Fruit fly (Drosophila melanogaster) whole organism, embryonic: Measurements from ENCODE around the gene CG31278.
A peak's percentile ranks its signal among the peaks of the same experiment; 100 is the strongest.

ENCODE experiments used
- Asciz ChIP-seq: fragments of 200-800 bp; sonication (Bioruptor generic); optimal IDR thresholded peaks from 2 replicates; lab custom pipeline; 2017; ENCODE audit warnings: missing biosample characterization, mild to moderate bottlenecking, missing genetic modification characterization, missing genetic modification reagents
- Awh ChIP-seq: fragments of 200-800 bp; sonication (Bioruptor generic); IDR thresholded peaks from 2 replicates; pipeline ENCODE4, ENCODE4 v1.3.6; 2022; ENCODE audit warnings: missing biosample characterization, missing genetic modification characterization
- CG12236 ChIP-seq: fragments of 200-800 bp; sonication (Bioruptor generic); optimal IDR thresholded peaks from 2 replicates; lab custom pipeline; 2016; ENCODE audit warnings: missing biosample characterization, missing genetic modification characterization
- CG14014 ChIP-seq: fragments of 200-800 bp; sonication (Bioruptor generic); IDR thresholded peaks from 2 replicates; pipeline ENCODE4 v1.3.6; 2022; ENCODE audit warnings: missing biosample characterization, missing genetic modification characterization
- CG14710 ChIP-seq: fragments of 200-800 bp; sonication (Bioruptor generic); optimal IDR thresholded peaks from 3 replicates; lab custom pipeline; 2019; ENCODE audit warnings: missing biosample characterization, mild to moderate bottlenecking, missing genetic modification characterization, moderate library complexity
- CG15073 ChIP-seq: fragments of 200-800 bp; sonication (Bioruptor generic); optimal IDR thresholded peaks from 2 replicates; lab custom pipeline; 2016; ENCODE audit warnings: missing biosample characterization, missing genetic modification characterization
- CG16813 ChIP-seq: fragments of 200-800 bp; sonication (Bioruptor generic); IDR thresholded peaks from 3 replicates; pipeline ENCODE4 v1.3.6; 2022; ENCODE audit warnings: missing biosample characterization, missing genetic modification characterization; ENCODE audit not compliant: partially characterized antibody
- CG2678 ChIP-seq: fragments of 200-800 bp; sonication (Bioruptor generic); optimal IDR thresholded peaks from 3 replicates; lab custom pipeline; 2019; ENCODE audit warnings: missing biosample characterization, mild to moderate bottlenecking, missing genetic modification characterization, moderate library complexity
- CG31365 ChIP-seq: fragments of 200-800 bp; sonication (Bioruptor generic); optimal IDR thresholded peaks from 2 replicates; lab custom pipeline; 2018; ENCODE audit warnings: missing biosample characterization, mild to moderate bottlenecking, missing genetic modification characterization
- CG32772 ChIP-seq: fragments of 200-800 bp; sonication (Bioruptor generic); IDR thresholded peaks from 2 replicates; pipeline ENCODE4 v1.3.6; 2022; ENCODE audit warnings: missing biosample characterization, missing genetic modification characterization
- CG33557 ChIP-seq: fragments of 200-800 bp; sonication (Bioruptor generic); optimal IDR thresholded peaks from 2 replicates; lab custom pipeline; 2019; ENCODE audit warnings: missing biosample characterization, mild to moderate bottlenecking, missing genetic modification characterization, moderate library complexity
- CG3407 ChIP-seq: fragments of 200-800 bp; sonication (Bioruptor generic); optimal IDR thresholded peaks from 2 replicates; lab custom pipeline; 2018; ENCODE audit warnings: missing biosample characterization, mild to moderate bottlenecking, missing genetic modification characterization
- CG3838 ChIP-seq: fragments of 200-800 bp; sonication (Bioruptor generic); optimal IDR thresholded peaks from 3 replicates; lab custom pipeline; 2016; ENCODE audit warnings: missing biosample characterization, missing genetic modification characterization
- CG3995 ChIP-seq: fragments of 200-800 bp; sonication (Bioruptor generic); optimal IDR thresholded peaks from 3 replicates; lab custom pipeline; 2016; ENCODE audit warnings: missing biosample characterization, missing genetic modification characterization
- CG42726 ChIP-seq: fragments of 200-800 bp; sonication (Bioruptor generic); IDR thresholded peaks from 2 replicates; pipeline ENCODE4 v1.3.6; 2022; ENCODE audit warnings: missing biosample characterization, missing genetic modification characterization; ENCODE audit not compliant: partially characterized antibody
- CG6689 ChIP-seq: fragments of 200-800 bp; sonication (Bioruptor generic); IDR thresholded peaks from 2 replicates; pipeline ENCODE4 v1.3.6; 2022; ENCODE audit warnings: missing biosample characterization, missing genetic modification characterization
- CG6813 ChIP-seq: fragments of 200-800 bp; sonication (Bioruptor generic); optimal IDR thresholded peaks from 2 replicates; lab custom pipeline; 2017; ENCODE audit warnings: missing biosample characterization, missing genetic modification characterization, mild to moderate bottlenecking, moderate library complexity, missing genetic modification reagents
- CG8290 ChIP-seq, 3 experiments: fragments of 200-800 bp; sonication (Bioruptor generic); optimal IDR thresholded peaks; 2 replicates each; lab custom pipeline; 2016 to 2019; ENCODE audit warnings: missing biosample characterization in 3 of 3, missing genetic modification characterization in 3 of 3, mild to moderate bottlenecking in 2 of 3, moderate library complexity in 1 of 3
- CG8478 ChIP-seq: fragments of >200 bp; optimal IDR thresholded peaks from 2 replicates; lab custom pipeline; 2018
- Dfd ChIP-seq, 2 experiments: fragments of >200 bp; optimal IDR thresholded peaks; 2 replicates each; lab custom pipeline; 2017; ENCODE audit warnings: missing biosample characterization in 2 of 2, missing genetic modification characterization in 2 of 2
- Hmr ChIP-seq: fragments of 200-800 bp; sonication (Bioruptor generic); optimal IDR thresholded peaks from 3 replicates; lab custom pipeline; 2017; ENCODE audit warnings: mild to moderate bottlenecking, missing biosample characterization, missing genetic modification reagents, missing genetic modification characterization
- Jarid2 ChIP-seq: fragments of 200-800 bp; sonication (Bioruptor generic); optimal IDR thresholded peaks from 3 replicates; lab custom pipeline; 2017; ENCODE audit warnings: mild to moderate bottlenecking, missing biosample characterization, missing genetic modification reagents, missing genetic modification characterization
- Lhr ChIP-seq: fragments of 200-800 bp; sonication (Bioruptor generic); optimal IDR thresholded peaks from 3 replicates; lab custom pipeline; 2017; ENCODE audit warnings: mild to moderate bottlenecking, missing biosample characterization, missing genetic modification reagents, missing genetic modification characterization
- Neu2 ChIP-seq: fragments of 200-800 bp; sonication (Bioruptor generic); optimal IDR thresholded peaks from 3 replicates; lab custom pipeline; 2016; ENCODE audit warnings: missing biosample characterization, missing genetic modification characterization, borderline replicate concordance
- Nf-YB ChIP-seq: fragments of 200-800 bp; sonication (Bioruptor generic); optimal IDR thresholded peaks from 3 replicates; lab custom pipeline; 2019; ENCODE audit warnings: missing biosample characterization, mild to moderate bottlenecking, missing genetic modification characterization, moderate library complexity
- Ptx1 ChIP-seq: fragments of 200-800 bp; sonication (Bioruptor generic); IDR thresholded peaks from 2 replicates; pipeline ENCODE4 v1.3.6; 2022; ENCODE audit warnings: missing biosample characterization, missing genetic modification characterization
- Rfx ChIP-seq: fragments of 200-800 bp; sonication (Bioruptor generic); IDR thresholded peaks from 2 replicates; pipeline ENCODE4 v1.3.6; 2022; ENCODE audit warnings: missing biosample characterization, missing genetic modification characterization
- Rx ChIP-seq: fragments of 200-800 bp; sonication (Bioruptor generic); IDR thresholded peaks from 2 replicates; pipeline ENCODE4 v1.3.6; 2022; ENCODE audit warnings: missing biosample characterization, missing genetic modification characterization
- Sin3A ChIP-seq: fragments of >200 bp; optimal IDR thresholded peaks from 2 replicates; lab custom pipeline; 2018
- Vsx1 ChIP-seq: fragments of 200-800 bp; sonication (Bioruptor generic); optimal IDR thresholded peaks from 2 replicates; lab custom pipeline; 2017; ENCODE audit warnings: missing biosample characterization, mild to moderate bottlenecking, missing genetic modification characterization, missing genetic modification reagents
- ac ChIP-seq: fragments of 200-800 bp; sonication (Bioruptor generic); optimal IDR thresholded peaks from 3 replicates; lab custom pipeline; 2017; ENCODE audit warnings: missing biosample characterization, mild to moderate bottlenecking, missing genetic modification characterization
- aop ChIP-seq: fragments of 200-800 bp; sonication (Bioruptor generic); IDR thresholded peaks from 2 replicates; pipeline ENCODE4 v1.3.6; 2022; ENCODE audit warnings: missing biosample characterization, missing genetic modification characterization
- az2 ChIP-seq: fragments of 200-800 bp; sonication (Bioruptor generic); optimal IDR thresholded peaks from 3 replicates; lab custom pipeline; 2016; ENCODE audit warnings: missing biosample characterization, missing genetic modification characterization
- cwo ChIP-seq: fragments of 200-800 bp; sonication (Bioruptor generic); optimal IDR thresholded peaks from 3 replicates; lab custom pipeline; 2017; ENCODE audit warnings: missing biosample characterization, missing genetic modification characterization, mild to moderate bottlenecking, moderate library complexity, missing genetic modification reagents
- esg ChIP-seq: fragments of 200-800 bp; sonication (Bioruptor generic); conservative IDR thresholded peaks from 2 replicates; pipeline ENCODE4 v1.3.6; 2022; ENCODE audit warnings: missing biosample characterization, missing genetic modification characterization
- fru ChIP-seq: fragments of >200 bp; optimal IDR thresholded peaks from 2 replicates; lab custom pipeline; 2017
- gce ChIP-seq: fragments of 200-800 bp; sonication (Bioruptor generic); IDR thresholded peaks from 3 replicates; pipeline ENCODE4 v1.3.6; 2022; ENCODE audit warnings: missing biosample characterization, missing genetic modification characterization
- knrl ChIP-seq: fragments of 200-800 bp; sonication (Bioruptor generic); IDR thresholded peaks from 3 replicates; pipeline ENCODE4 v1.3.6; 2022; ENCODE audit warnings: missing biosample characterization, missing genetic modification characterization; ENCODE audit not compliant: partially characterized antibody
- lab ChIP-seq: fragments of 200-800 bp; sonication (Bioruptor generic); optimal IDR thresholded peaks from 3 replicates; lab custom pipeline; 2017; ENCODE audit warnings: missing biosample characterization, missing genetic modification characterization, mild to moderate bottlenecking, moderate library complexity, missing genetic modification reagents
- maf-S ChIP-seq: fragments of 200-800 bp; sonication (Bioruptor generic); optimal IDR thresholded peaks from 2 replicates; lab custom pipeline; 2016; ENCODE audit warnings: missing biosample characterization, missing genetic modification characterization
- mirr ChIP-seq: fragments of 200-800 bp; sonication (Bioruptor generic); optimal IDR thresholded peaks from 3 replicates; lab custom pipeline; 2018; ENCODE audit warnings: missing biosample characterization, mild to moderate bottlenecking, missing genetic modification characterization
- nom ChIP-seq: fragments of 200-800 bp; sonication (Bioruptor generic); optimal IDR thresholded peaks from 2 replicates; lab custom pipeline; 2017; ENCODE audit warnings: missing biosample characterization, missing genetic modification characterization, mild to moderate bottlenecking, moderate library complexity, missing genetic modification reagents
- psq ChIP-seq: fragments of 200-800 bp; sonication (Bioruptor generic); optimal IDR thresholded peaks from 2 replicates; lab custom pipeline; 2017; ENCODE audit warnings: missing biosample characterization, missing genetic modification characterization
- pzg ChIP-seq: fragments of 200-800 bp; sonication (Bioruptor generic); optimal IDR thresholded peaks from 3 replicates; lab custom pipeline; 2018; ENCODE audit warnings: missing biosample characterization, mild to moderate bottlenecking, missing genetic modification characterization, moderate library complexity
- run ChIP-seq: fragments of 200-800 bp; sonication (Bioruptor generic); optimal IDR thresholded peaks from 3 replicates; lab custom pipeline; 2018; ENCODE audit warnings: missing biosample characterization, mild to moderate bottlenecking, missing genetic modification characterization
- sc ChIP-seq, 3 experiments: fragments of >200 bp in 2 of 3; fragments of 200-800 bp in 1 of 3; sonication (Bioruptor generic) in 1 of 3; optimal IDR thresholded peaks; 2 replicates in 2 of 3; 3 replicates in 1 of 3; lab custom pipeline; 2017; ENCODE audit warnings: mild to moderate bottlenecking in 1 of 3, missing biosample characterization in 1 of 3, missing genetic modification characterization in 1 of 3, missing genetic modification reagents in 1 of 3
- sens-2 ChIP-seq: fragments of 200-800 bp; sonication (Bioruptor generic); IDR thresholded peaks from 2 replicates; pipeline ENCODE4 v1.3.6; 2022; ENCODE audit warnings: missing biosample characterization, missing genetic modification characterization
- sob ChIP-seq: fragments of 200-800 bp; sonication (Bioruptor generic); IDR thresholded peaks from 2 replicates; pipeline ENCODE4 v1.3.6; 2022; ENCODE audit warnings: missing biosample characterization, missing genetic modification characterization
- tin ChIP-seq: fragments of 200-800 bp; sonication (Bioruptor generic); optimal IDR thresholded peaks from 3 replicates; lab custom pipeline; 2016; ENCODE audit warnings: missing biosample characterization, missing genetic modification characterization
- trh ChIP-seq: fragments of 200-800 bp; sonication (Bioruptor generic); optimal IDR thresholded peaks from 2 replicates; lab custom pipeline; 2016; ENCODE audit warnings: missing biosample characterization, missing genetic modification characterization
- wdn ChIP-seq: fragments of 200-800 bp; sonication (Bioruptor generic); IDR thresholded peaks from 2 replicates; pipeline ENCODE4 v1.3.6; 2022; ENCODE audit warnings: missing biosample characterization, missing genetic modification characterization

The CG31278 gene

dm6 chr3R:10675101-10675500 is 33.0 kb downstream of the CG31278 start (continued):
- TF ChIP-seq Nf-YB (GFP tag; lab: Kevin White, UChicago) (no peak), CG31365 (tag; lab: Kevin White, UChicago) (peak; percentile 92), wdn (GFP tag; lab: Robert Waterston, UW) (no peak), CG15073 (GFP tag; lab: Kevin White, UChicago) (no peak), CG6689 (GFP tag; lab: Robert Waterston, UW) (no peak), Dfd (GFP tag; optimal IDR thresholded peaks at IDR 0.05; lab: Kevin White, UChicago) (no peak), lab (GFP tag; lab: Kevin White, UChicago) (peak; percentile 65), Rx (GFP tag; lab: Robert Waterston, UW) (no peak), CG42726 (GFP tag; lab: Robert Waterston, UW) (peak; percentile 92), Rfx (GFP tag; lab: Robert Waterston, UW) (peak; percentile 48), CG12236 (GFP tag; lab: Kevin White, UChicago) (no peak), sob (GFP tag; lab: Robert Waterston, UW) (peak; percentile 68), CG14014 (GFP tag; lab: Robert Waterston, UW) (no peak), CG3407 (GFP tag; lab: Kevin White, UChicago) (no peak), CG14710 (tag; lab: Kevin White, UChicago) (peak; percentile 68), CG32772 (GFP tag; lab: Robert Waterston, UW) (no peak), esg (GFP tag; lab: Robert Waterston, UW) (no peak), psq (GFP tag; lab: Kevin White, UChicago) (no peak), CG2678 (peak; percentile 35), CG16813 (GFP tag; lab: Robert Waterston, UW) (peak; percentile 81), maf-S (GFP tag; lab: Kevin White, UChicago) (peak; percentile 48), Vsx1 (GFP tag; lab: Kevin White, UChicago) (no peak), mirr (GFP tag; lab: Kevin White, UChicago) (peak; percentile 65), run (tag; lab: Kevin White, UChicago) (no peak), cwo (GFP tag; lab: Kevin White, UChicago) (no peak), aop (no peak), az2 (GFP tag; lab: Kevin White, UChicago) (no peak), Hmr (GFP tag; lab: Kevin White, UChicago) (peak; percentile 88), CG8290 (GFP tag; optimal IDR thresholded peaks at IDR 0.05; lab: Kevin White, UChicago) (peak; percentile 72), CG8290 (tag; optimal IDR thresholded peaks at IDR 0.05; lab: Kevin White, UChicago) (peak in 1 of 2 experiments; percentile 92), ac (no peak), nom (GFP tag; lab: Kevin White, UChicago) (no peak), Asciz (GFP tag; lab: Kevin White, UChicago) (no peak), sc (optimal IDR thresholded peaks at IDR 0.05; lab: Kevin White, UChicago) (no peak), sc (GFP tag; optimal IDR thresholded peaks at IDR 0.05; lab: Kevin White, UChicago) (no peak), Jarid2 (GFP tag; lab: Kevin White, UChicago) (peak; percentile 30), trh (GFP tag; lab: Kevin White, UChicago) (no peak), Neu2 (no peak), gce (GFP tag; lab: Robert Waterston, UW) (no peak), CG8478 (peak; percentile 65), CG3838 (GFP tag; lab: Kevin White, UChicago) (no peak), Ptx1 (GFP tag; lab: Robert Waterston, UW) (no peak), fru (no peak), Sin3A (lab: Kevin White, UChicago) (no peak), CG6813 (GFP tag; lab: Kevin White, UChicago) (no peak), Lhr (GFP tag; lab: Kevin White, UChicago) (peak; percentile 93), tin (GFP tag; lab: Kevin White, UChicago) (no peak), Awh (GFP tag; lab: Robert Waterston, UW) (no peak), CG3995 (GFP tag; lab: Kevin White, UChicago) (peak; percentile 36), pzg (GFP tag; lab: Kevin White, UChicago) (peak; percentile 50), knrl (GFP tag; lab: Robert Waterston, UW) (peak; percentile 92), CG33557 (no peak), sens-2 (GFP tag; lab: Robert Waterston, UW) (no peak)
